Worm (Caenorhabditis elegans): Measurements from ENCODE around the gene rpn-6.1.

The rpn-6.1 gene

ce11 chrIII:6931896-6932295 lies 29.9 kb downstream of the rpn-6.1 start, which contains the start of gene byn-1 (continued):
- TF ChIP-seq pha-4 (GFP tag; IDR thresholded peaks at IDR 0.05) = peak; percentile 54; the same call in 1 of the 2 replicates
- TF ChIP-seq pha-4 (tag; optimal IDR thresholded peaks at IDR 0.05) = no peak
- TF ChIP-seq snpc-4 (tag; optimal IDR thresholded peaks at IDR 0.05) = no peak
- TF ChIP-seq F26F4.8 (GFP tag; conservative IDR thresholded peaks at IDR 0.05) = no peak
- no peak for TF ChIP-seq nhr-111 (GFP tag; optimal IDR thresholded peaks at IDR 0.05)
- no peak for TF ChIP-seq daf-8 (GFP tag; IDR thresholded peaks at IDR 0.05)
- TF ChIP-seq madf-5 (GFP tag; IDR thresholded peaks at IDR 0.05) = 0 out of 4 replicates have a peak, but pooled peaks of 1 of the 2 experiments have one; percentile 10
- TF ChIP-seq D1046.2 (GFP tag; IDR thresholded peaks at IDR 0.05) = no peak
- no peak for TF ChIP-seq sdz-12 (GFP tag; optimal IDR thresholded peaks at IDR 0.05)
- TF ChIP-seq mdt-29 (GFP tag; IDR thresholded peaks at IDR 0.05) = no peak
- TF ChIP-seq zip-2 (tag; optimal IDR thresholded peaks at IDR 0.05) = no peak
- no peak for TF ChIP-seq lir-3 (tag; optimal IDR thresholded peaks at IDR 0.05)
- TF ChIP-seq snpc-1.2 (GFP tag; IDR thresholded peaks at IDR 0.05) = peak; percentile 51; the same call in 1 of the 2 replicates
- no peak for TF ChIP-seq nhr-77 (tag; optimal IDR thresholded peaks at IDR 0.05)
- TF ChIP-seq F10B5.3 (tag; optimal IDR thresholded peaks at IDR 0.05) = no peak
- TF ChIP-seq ztf-11 (tag; optimal IDR thresholded peaks at IDR 0.05) = no peak
- no peak for TF ChIP-seq spr-1 (tag; optimal IDR thresholded peaks at IDR 0.05)
- TF ChIP-seq nhr-11 (tag; optimal IDR thresholded peaks at IDR 0.05) = no peak
- TF ChIP-seq unc-130 (GFP tag; optimal IDR thresholded peaks at IDR 0.05) = no peak
- TF ChIP-seq ztf-7 (tag; optimal IDR thresholded peaks at IDR 0.05) = no peak
- no peak for TF ChIP-seq F44E2.7 (GFP tag; IDR thresholded peaks at IDR 0.05)
- no peak for TF ChIP-seq fos-1 (tag; optimal IDR thresholded peaks at IDR 0.05)
- no peak for TF ChIP-seq unc-39 (tag; optimal IDR thresholded peaks at IDR 0.05)
- no peak for TF ChIP-seq aly-2 (tag; optimal IDR thresholded peaks at IDR 0.05)
- no peak for TF ChIP-seq zip-11 (GFP tag; IDR thresholded peaks at IDR 0.05)
- TF ChIP-seq mes-2 (tag; optimal IDR thresholded peaks at IDR 0.05; ENCODE audit: poor library complexity, severe bottlenecking) = peak; percentile 36
- no peak for TF ChIP-seq ZK337.2 (GFP tag; IDR thresholded peaks at IDR 0.05)
- no peak for TF ChIP-seq daf-19 (GFP tag; conservative IDR thresholded peaks at IDR 0.05)
- no peak for TF ChIP-seq ces-1 (GFP tag; optimal IDR thresholded peaks at IDR 0.05)
- TF ChIP-seq cey-2 (tag; optimal IDR thresholded peaks at IDR 0.05; ENCODE audit: borderline replicate concordance, insufficient read depth) = no peak
- TF ChIP-seq hlh-11 (tag; optimal IDR thresholded peaks at IDR 0.05) = no peak
- TF ChIP-seq T20F7.1 (GFP tag; optimal IDR thresholded peaks at IDR 0.05) = no peak
- TF ChIP-seq duxl-1 (tag; optimal IDR thresholded peaks at IDR 0.05; ENCODE audit: poor library complexity) = peak; percentile 8
- TF ChIP-seq arid-1 (GFP tag; conservative IDR thresholded peaks at IDR 0.05) = no peak
- no peak for TF ChIP-seq jun-1 (tag; optimal IDR thresholded peaks at IDR 0.05)
- peak; percentile 47 for TF ChIP-seq ama-1 (optimal IDR thresholded peaks at IDR 0.05)
- TF ChIP-seq mxl-2 (GFP tag; conservative IDR thresholded peaks at IDR 0.05) = no peak
- 0 out of 2 replicates have a peak, but pooled peaks have one; percentile 9 for TF ChIP-seq Y105C5A.15 (GFP tag; IDR thresholded peaks at IDR 0.05)
- TF ChIP-seq gei-8 (GFP tag; optimal IDR thresholded peaks at IDR 0.05) = no peak
- TF ChIP-seq F49E8.2 (tag; optimal IDR thresholded peaks at IDR 0.05; ENCODE audit: borderline replicate concordance) = peak; percentile 34
- TF ChIP-seq nhr-10 (tag; optimal IDR thresholded peaks at IDR 0.05) = no peak
- TF ChIP-seq T26A8.4 (GFP tag; IDR thresholded peaks at IDR 0.05) = peak; percentile 40; the same call in 1 of the 2 replicates
- no peak for TF ChIP-seq fkh-10 (GFP tag; optimal IDR thresholded peaks at IDR 0.05)
- TF ChIP-seq ctbp-1 (GFP tag; IDR thresholded peaks at IDR 0.05) = no peak
- TF ChIP-seq nhr-6 (tag; optimal IDR thresholded peaks at IDR 0.05) = no peak
- TF ChIP-seq nhr-42 (GFP tag; IDR thresholded peaks at IDR 0.05) = no peak
- no peak for TF ChIP-seq php-3 (GFP tag; IDR thresholded peaks at IDR 0.05)
- no peak for TF ChIP-seq lin-29 (GFP tag; IDR thresholded peaks at IDR 0.05)
- no peak for TF ChIP-seq daf-16 (GFP tag; optimal IDR thresholded peaks at IDR 0.05)
- TF ChIP-seq daf-16 (tag; optimal IDR thresholded peaks at IDR 0.05) = no peak
- no peak for TF ChIP-seq egl-27 (tag; optimal IDR thresholded peaks at IDR 0.05)
- TF ChIP-seq lim-7 (GFP tag; IDR thresholded peaks at IDR 0.05) = no peak
- TF ChIP-seq mxl-3 (GFP tag; optimal IDR thresholded peaks at IDR 0.05) = no peak

All from whole organism, L4 larva.